Fruit fly (Drosophila melanogaster) whole organism, embryonic: ENCODE results near the gene CG43401.

Experiments used
- Awh ChIP-seq: fragments of 200-800 bp; sonication (Bioruptor generic); IDR thresholded peaks from 2 replicates; pipeline ENCODE4, ENCODE4 v1.3.6; 2022; ENCODE audit warnings: missing biosample characterization, missing genetic modification characterization
- Bdp1 ChIP-seq: fragments of 200-800 bp; sonication (Bioruptor generic); optimal IDR thresholded peaks from 3 replicates; lab custom pipeline; 2016; ENCODE audit warnings: missing biosample characterization, missing genetic modification characterization
- CG10209 ChIP-seq: fragments of 200-800 bp; sonication (Bioruptor generic); optimal IDR thresholded peaks from 3 replicates; lab custom pipeline; 2017; ENCODE audit warnings: missing biosample characterization, mild to moderate bottlenecking, missing genetic modification characterization, missing genetic modification reagents
- CG10959 ChIP-seq: fragments of 200-800 bp; sonication (Bioruptor generic); IDR thresholded peaks from 2 replicates; pipeline ENCODE4 v1.3.6; 2022; ENCODE audit warnings: missing biosample characterization, missing genetic modification characterization
- CG11456 ChIP-seq: fragments of 200-800 bp; sonication (Bioruptor generic); IDR thresholded peaks from 3 replicates; pipeline ENCODE4 v1.3.6; 2022; ENCODE audit warnings: missing biosample characterization, missing genetic modification characterization
- CG12769 ChIP-seq: fragments of 200-800 bp; sonication (Bioruptor generic); optimal IDR thresholded peaks from 2 replicates; lab custom pipeline; 2019; ENCODE audit warnings: missing biosample characterization, mild to moderate bottlenecking, missing genetic modification characterization, moderate library complexity
- CG15479 ChIP-seq: fragments of 200-800 bp; sonication (Bioruptor generic); optimal IDR thresholded peaks from 3 replicates; lab custom pipeline; 2019; ENCODE audit warnings: missing biosample characterization, mild to moderate bottlenecking, missing genetic modification characterization, moderate library complexity
- CG1603 ChIP-seq: fragments of 200-800 bp; sonication (Bioruptor generic); optimal IDR thresholded peaks from 2 replicates; lab custom pipeline; 2019; ENCODE audit warnings: missing biosample characterization, mild to moderate bottlenecking, missing genetic modification characterization, moderate library complexity
- CG18599 ChIP-seq: fragments of 200-800 bp; sonication (Bioruptor generic); optimal IDR thresholded peaks from 3 replicates; lab custom pipeline; 2017; ENCODE audit warnings: missing biosample characterization, missing genetic modification characterization, mild to moderate bottlenecking, moderate library complexity, missing genetic modification reagents
- D ChIP-seq, 2 experiments: fragments of 200-800 bp in 1 of 2; fragments of >200 bp in 1 of 2; sonication (Bioruptor generic) in 1 of 2; optimal IDR thresholded peaks; 2 replicates in 1 of 2; 3 replicates in 1 of 2; lab custom pipeline; 2017; ENCODE audit warnings: mild to moderate bottlenecking in 1 of 2, missing biosample characterization in 1 of 2, missing genetic modification characterization in 1 of 2, missing genetic modification reagents in 1 of 2
- D19A ChIP-seq: fragments of 200-800 bp; optimal IDR thresholded peaks from 3 replicates; lab custom pipeline; 2019; ENCODE audit warnings: missing biosample characterization, mild to moderate bottlenecking, missing genetic modification characterization, moderate library complexity
- Doc3 ChIP-seq: fragments of 200-800 bp; sonication (Bioruptor generic); IDR thresholded peaks from 3 replicates; pipeline ENCODE4 v1.3.6; 2022; ENCODE audit warnings: missing biosample characterization, missing genetic modification characterization; ENCODE audit not compliant: partially characterized antibody
- ERR ChIP-seq: fragments of 200-800 bp; sonication (Bioruptor generic); optimal IDR thresholded peaks from 2 replicates; lab custom pipeline; 2016; ENCODE audit warnings: missing biosample characterization, missing genetic modification characterization
- Ets65A ChIP-seq: fragments of 200-800 bp; sonication (Bioruptor generic); peaks from one replicate; lab custom pipeline; 2016; ENCODE audit warnings: missing biosample characterization, missing genetic modification characterization
- Mad ChIP-seq: fragments of 200-800 bp; sonication (Bioruptor generic); optimal IDR thresholded peaks from 2 replicates; lab custom pipeline; 2016; ENCODE audit warnings: missing biosample characterization, missing genetic modification characterization
- Med ChIP-seq: fragments of 200-800 bp; sonication (Bioruptor generic); peaks from one replicate; lab custom pipeline; 2016; ENCODE audit warnings: missing biosample characterization, missing genetic modification characterization, mild to moderate bottlenecking, inconsistent platforms, moderate library complexity
- Oaz ChIP-seq: fragments of 200-800 bp; sonication (Bioruptor generic); IDR thresholded peaks from 2 replicates; pipeline ENCODE4 v1.3.6; 2022; ENCODE audit warnings: missing biosample characterization, missing genetic modification characterization
- ato ChIP-seq: fragments of 200-800 bp; sonication (Bioruptor generic); IDR thresholded peaks from 2 replicates; pipeline ENCODE4 v1.3.6; 2022; ENCODE audit warnings: missing biosample characterization, missing genetic modification characterization; ENCODE audit not compliant: partially characterized antibody
- bab2 ChIP-seq: fragments of 200-800 bp; sonication (Bioruptor generic); optimal IDR thresholded peaks from 2 replicates; lab custom pipeline; 2016; ENCODE audit warnings: missing biosample characterization, missing genetic modification characterization
- bsh ChIP-seq, 2 experiments: fragments of 200-800 bp; sonication (Bioruptor generic); optimal IDR thresholded peaks; 2 replicates each; lab custom pipeline; 2017 to 2018; ENCODE audit warnings: mild to moderate bottlenecking in 2 of 2, missing biosample characterization in 2 of 2, missing genetic modification characterization in 2 of 2, moderate library complexity in 1 of 2
- cad ChIP-seq: fragments of >200 bp; optimal IDR thresholded peaks from 2 replicates; lab custom pipeline; 2017; ENCODE audit warnings: missing biosample characterization, missing genetic modification characterization
- chinmo ChIP-seq: fragments of 200-800 bp; sonication (Bioruptor generic); IDR thresholded peaks from 4 replicates; pipeline ENCODE4 v1.3.6; 2022; ENCODE audit warnings: missing biosample characterization, missing genetic modification characterization; ENCODE audit not compliant: partially characterized antibody
- da ChIP-seq: fragments of 200-800 bp; sonication (Bioruptor generic); optimal IDR thresholded peaks from 2 replicates; lab custom pipeline; 2016; ENCODE audit warnings: missing biosample characterization, missing genetic modification characterization
- gem ChIP-seq: fragments of 200-800 bp; sonication (Bioruptor generic); optimal IDR thresholded peaks from 2 replicates; lab custom pipeline; 2019; ENCODE audit warnings: missing biosample characterization, mild to moderate bottlenecking, missing genetic modification characterization, moderate library complexity
- grn ChIP-seq: fragments of 200-800 bp; sonication (Bioruptor generic); optimal IDR thresholded peaks from 3 replicates; lab custom pipeline; 2017; ENCODE audit warnings: missing biosample characterization, missing genetic modification characterization
- gsb-n ChIP-seq: fragments of 200-800 bp; sonication (Bioruptor generic); optimal IDR thresholded peaks from 3 replicates; lab custom pipeline; 2018; ENCODE audit warnings: missing biosample characterization, mild to moderate bottlenecking, missing genetic modification characterization
- hbn ChIP-seq: fragments of 200-800 bp; sonication (Bioruptor generic); IDR thresholded peaks from 2 replicates; pipeline ENCODE4 v1.3.6; 2022; ENCODE audit warnings: missing biosample characterization, missing genetic modification characterization; ENCODE audit not compliant: partially characterized antibody
- hth ChIP-seq: fragments of >200 bp; optimal IDR thresholded peaks from 2 replicates; lab custom pipeline; 2017; ENCODE audit warnings: inconsistent platforms
- kay ChIP-seq: fragments of 200-800 bp; sonication (Bioruptor generic); optimal IDR thresholded peaks from 2 replicates; lab custom pipeline; 2016; ENCODE audit warnings: missing biosample characterization, missing genetic modification characterization
- kni ChIP-seq: fragments of 200-800 bp; sonication (Bioruptor generic); optimal IDR thresholded peaks from 3 replicates; lab custom pipeline; 2017; ENCODE audit warnings: mild to moderate bottlenecking, missing biosample characterization, missing genetic modification reagents, missing genetic modification characterization
- nerfin-2 ChIP-seq: fragments of 200-800 bp; sonication (Bioruptor generic); IDR thresholded peaks from 2 replicates; pipeline ENCODE4 v1.3.6; 2022; ENCODE audit warnings: missing biosample characterization, missing genetic modification characterization; ENCODE audit not compliant: partially characterized antibody
- oc ChIP-seq: fragments of 200-800 bp; sonication (Bioruptor generic); optimal IDR thresholded peaks from 2 replicates; lab custom pipeline; 2018; ENCODE audit warnings: missing biosample characterization, mild to moderate bottlenecking, missing genetic modification characterization, moderate library complexity
- onecut ChIP-seq: fragments of 200-800 bp; sonication (Bioruptor generic); IDR thresholded peaks from 2 replicates; pipeline ENCODE4 v1.3.6; 2022; ENCODE audit warnings: missing biosample characterization, missing genetic modification characterization
- pros ChIP-seq: fragments of 200-800 bp; sonication (Bioruptor generic); optimal IDR thresholded peaks from 3 replicates; lab custom pipeline; 2019; ENCODE audit warnings: missing biosample characterization, mild to moderate bottlenecking, missing genetic modification characterization, moderate library complexity
- sd ChIP-seq: fragments of 200-800 bp; sonication (Bioruptor generic); optimal IDR thresholded peaks from 3 replicates; lab custom pipeline; 2018; ENCODE audit warnings: missing biosample characterization, mild to moderate bottlenecking, missing genetic modification characterization, moderate library complexity
- sens ChIP-seq: fragments of 200-800 bp; sonication (Bioruptor generic); peaks from one replicate; lab custom pipeline; 2016; ENCODE audit warnings: missing biosample characterization, missing genetic modification characterization
- tap ChIP-seq: fragments of 200-800 bp; optimal IDR thresholded peaks from 3 replicates; lab custom pipeline; 2019; ENCODE audit warnings: missing biosample characterization, mild to moderate bottlenecking, missing genetic modification characterization, moderate library complexity
- twi ChIP-seq: fragments of 200-800 bp; optimal IDR thresholded peaks from 2 replicates; lab custom pipeline; 2019; ENCODE audit warnings: missing biosample characterization, mild to moderate bottlenecking, missing genetic modification characterization, moderate library complexity
- vvl ChIP-seq: fragments of 200-800 bp; sonication (Bioruptor generic); IDR thresholded peaks from 2 replicates; pipeline ENCODE4 v1.3.6; 2022; ENCODE audit warnings: missing biosample characterization, missing genetic modification characterization
- zf30C ChIP-seq: fragments of 200-800 bp; sonication (Bioruptor generic); optimal IDR thresholded peaks from 3 replicates; lab custom pipeline; 2018; ENCODE audit warnings: missing biosample characterization, mild to moderate bottlenecking, missing genetic modification characterization

Gene CG43401

DNA sequence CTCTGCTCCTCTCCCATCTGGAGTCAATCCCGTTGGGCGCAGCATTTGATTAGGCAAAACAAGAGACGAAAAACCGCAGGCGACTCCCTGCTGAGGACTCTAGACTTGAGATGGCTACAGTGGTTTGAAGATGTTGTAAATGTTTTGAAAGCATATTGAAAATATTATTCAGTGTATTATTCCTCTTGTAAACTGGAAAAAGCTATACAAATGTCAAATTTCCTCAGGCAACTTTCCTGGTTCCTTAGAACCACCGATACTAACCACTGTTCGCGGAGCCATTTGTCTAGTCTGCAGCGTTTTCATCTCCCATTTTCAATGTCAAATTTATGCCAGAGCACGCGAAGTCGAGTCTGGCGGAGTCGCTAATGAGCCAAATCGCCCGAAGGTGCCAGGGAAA lies 25.5 kb upstream of the CG43401 start (continued):
- TF ChIP-seq oc (tag; lab: Kevin White, UChicago) (no peak), chinmo (GFP tag; lab: Robert Waterston, UW) (no peak), Med (peak; percentile 47), CG10959 (no peak), Doc3 (GFP tag; lab: Robert Waterston, UW) (no peak), tap (tag; lab: Kevin White, UChicago) (no peak), gem (tag; lab: Kevin White, UChicago) (no peak), ERR (no peak), ato (GFP tag; lab: Robert Waterston, UW) (no peak), gsb-n (no peak), CG12769 (tag; lab: Kevin White, UChicago) (peak; percentile 6), kay (GFP tag; lab: Kevin White, UChicago) (no peak)
- TF ChIP-seq, all 482 proteins: peak for 24

DNA sequence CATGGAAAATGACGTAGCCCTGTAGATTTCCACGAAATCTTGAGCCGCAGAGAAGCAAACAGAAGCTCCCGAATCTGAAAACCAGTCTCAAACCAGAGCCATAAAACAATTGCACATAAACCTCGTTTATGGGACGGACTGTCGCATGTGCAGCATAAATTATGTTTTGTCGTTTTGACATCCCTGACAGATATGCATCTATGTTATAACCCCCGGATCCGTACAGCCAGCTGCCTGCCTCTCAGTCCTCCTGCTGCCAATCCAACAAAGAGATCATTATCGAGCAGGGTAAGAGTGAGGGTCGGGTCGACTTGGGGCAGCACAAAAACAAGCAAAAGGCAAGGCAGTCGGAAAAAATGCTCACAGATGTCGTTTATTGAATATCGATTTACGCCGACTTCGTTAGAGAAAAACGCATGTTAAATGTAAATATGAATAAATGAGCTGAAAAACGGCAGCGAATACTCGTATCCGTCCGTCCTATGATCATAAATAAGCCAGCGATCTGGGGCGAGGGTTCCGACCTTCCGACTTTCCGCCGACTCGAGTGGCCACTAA lies 23.3 kb upstream of the CG43401 start:
- TF ChIP-seq da = no peak
- TF ChIP-seq twi = peak; percentile 70
- TF ChIP-seq CG11456 = 0 out of 3 replicates have a peak, but pooled peaks have one; percentile 42
- peak; percentile 79 for TF ChIP-seq cad (GFP tag; lab: Kevin White, UChicago)
- peak; percentile 93 for TF ChIP-seq grn
- no peak for TF ChIP-seq Mad
- TF ChIP-seq chinmo (GFP tag; lab: Robert Waterston, UW) = 0 out of 4 replicates have a peak, but pooled peaks have one; percentile 12
- peak; percentile 94 for TF ChIP-seq hth (lab: Kevin White, UChicago)
- TF ChIP-seq Oaz (GFP tag; lab: Robert Waterston, UW) = no peak
- peak; percentile 82 for TF ChIP-seq kni
- TF ChIP-seq Bdp1 (GFP tag; lab: Kevin White, UChicago) = no peak
- 0 out of 2 replicates have a peak, but pooled peaks have one; percentile 22 for TF ChIP-seq Awh (GFP tag; lab: Robert Waterston, UW)
- TF ChIP-seq D (optimal IDR thresholded peaks at IDR 0.05; lab: Kevin White, UChicago) = peak; percentile 63
- no peak for TF ChIP-seq D (GFP tag; optimal IDR thresholded peaks at IDR 0.05; lab: Kevin White, UChicago)
- peak; percentile 28 for TF ChIP-seq tap (tag; lab: Kevin White, UChicago)
- peak; percentile 28 for TF ChIP-seq CG15479
- 0 out of 2 replicates have a peak, but pooled peaks have one; percentile 13 for TF ChIP-seq vvl (GFP tag; lab: Robert Waterston, UW)
- TF ChIP-seq sens (GFP tag; lab: Kevin White, UChicago) = peak; percentile 49
- peak; percentile 74 for TF ChIP-seq pros (GFP tag; lab: Kevin White, UChicago)
- peak; percentile 65 for TF ChIP-seq onecut (GFP tag; lab: Robert Waterston, UW)

DNA sequence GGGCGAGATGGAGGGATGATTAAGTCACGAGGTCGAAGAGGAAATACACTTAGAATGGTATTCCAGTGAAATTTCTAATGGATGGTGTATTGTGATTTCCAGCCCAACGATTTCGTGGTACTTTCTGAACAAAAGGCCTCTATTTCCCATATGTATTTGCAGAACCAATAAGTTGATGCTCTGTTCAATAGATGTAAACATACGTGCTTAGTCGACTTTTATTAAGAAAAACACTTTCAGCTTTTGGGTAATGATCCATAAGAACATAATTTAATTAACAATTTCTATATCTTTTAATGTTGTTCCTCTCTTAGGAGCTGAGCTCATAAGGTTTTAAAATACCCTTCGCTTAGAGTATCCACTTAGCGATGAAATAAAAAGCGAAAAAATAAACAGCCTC lies 22.7 kb upstream of the CG43401 start:
- TF ChIP-seq D19A (peak; percentile 86), bab2 (no peak), sd (tag; lab: Kevin White, UChicago) (no peak), sens (GFP tag; lab: Kevin White, UChicago) (peak; percentile 54), CG18599 (no peak), gem (tag; lab: Kevin White, UChicago) (peak; percentile 2), CG10209 (no peak)
- TF ChIP-seq, all 482 proteins: peak for 3

DNA sequence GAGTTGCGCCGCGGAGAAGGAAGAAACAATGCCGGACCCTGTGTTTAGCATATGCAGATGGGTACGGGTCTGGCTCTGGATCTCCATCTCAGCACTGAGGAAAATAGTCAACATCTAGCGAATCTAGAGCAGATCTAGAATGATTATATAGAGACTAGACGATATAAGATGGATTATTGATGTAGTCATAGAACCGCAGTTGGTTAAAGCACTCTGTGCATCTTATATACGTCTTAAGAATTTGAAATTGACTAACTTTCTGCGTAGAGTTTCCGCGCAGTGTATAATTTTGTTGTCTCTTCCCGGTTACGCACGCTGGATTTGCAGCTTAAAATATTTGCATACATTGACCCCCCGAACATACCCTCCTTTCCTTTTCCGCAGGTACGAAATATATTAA lies 18.6 kb upstream of the CG43401 start:
- TF ChIP-seq bsh (GFP tag; optimal IDR thresholded peaks at IDR 0.05; lab: Kevin White, UChicago) (peak in 1 of 2 experiments; percentile 36), hbn (GFP tag; lab: Robert Waterston, UW) (no peak), sens (GFP tag; lab: Kevin White, UChicago) (peak; percentile 30), nerfin-2 (no peak), Ets65A (peak; percentile 76), CG1603 (tag; lab: Kevin White, UChicago) (peak; percentile 6), Med (peak; percentile 18), zf30C (peak; percentile 7)
